Worm (Caenorhabditis elegans): ENCODE results near the gene F28B4.4.

- TF ChIP-seq sox-2 (GFP tag; IDR thresholded peaks at IDR 0.05) (no peak), tbx-7 (tag; optimal IDR thresholded peaks at IDR 0.05) (no peak), unc-86 (tag; optimal IDR thresholded peaks at IDR 0.05) (no peak), sox-4 (tag; optimal IDR thresholded peaks at IDR 0.05) (no peak), pqm-1 (tag; optimal IDR thresholded peaks at IDR 0.05) (peak; percentile 39), ref-2 (tag; optimal IDR thresholded peaks at IDR 0.05) (no peak), hlh-13 (GFP tag; optimal IDR thresholded peaks at IDR 0.05) (no peak), lin-11 (tag; optimal IDR thresholded peaks at IDR 0.05) (no peak), lim-6 (tag; optimal IDR thresholded peaks at IDR 0.05) (no peak)
Measured at ce11 chrX:3256784-3257493, 47.5 kb upstream of the F28B4.4 start, which contains the start of gene lbp-3.

All from whole organism, late embryonic.